Worm (Caenorhabditis elegans): ENCODE data around the gene K07C11.7.

DNA sequence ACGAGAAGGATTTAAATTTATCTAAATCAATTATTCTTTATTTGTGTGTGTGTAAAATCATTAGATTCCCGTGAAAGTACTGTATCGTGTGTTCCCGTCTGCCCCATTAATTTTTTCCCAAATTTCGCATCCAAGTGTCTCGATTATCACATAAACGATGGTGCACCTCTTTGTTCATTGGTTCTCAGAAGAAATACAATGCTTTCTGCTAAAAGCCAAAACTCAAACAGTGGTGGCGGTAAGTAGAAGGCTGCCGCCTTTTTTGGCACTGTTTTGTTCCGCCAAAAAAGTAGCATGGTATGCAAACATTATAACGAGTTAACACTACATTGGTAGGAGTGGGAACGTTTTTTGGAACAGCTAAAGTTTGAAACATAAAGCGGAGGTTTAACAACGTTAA, 9.6 kb upstream of the K07C11.7 start:
- TF ChIP-seq him-1 (tag; optimal IDR thresholded peaks at IDR 0.05) = no peak
- no peak for TF ChIP-seq dao-5 (tag; optimal IDR thresholded peaks at IDR 0.05)
- TF ChIP-seq W03F9.2 (tag; optimal IDR thresholded peaks at IDR 0.05) = no peak
